Comparison of ENCODE assay signal across 2 worm cellular contexts in genomic region chrIII:12611414-12611813, ce11.
A peak's percentile ranks its signal among the peaks of the same experiment; 100 is the strongest.
TF ChIP-seq lines count a peak whose summit lies in the region.

No protein-coding gene starts in this region.

TF ChIP-seq in whole organism, L1 larva, 84 proteins besides CTCF, POLR2A, EP300 and RAD21:
- no peak for TF ChIP-seq efl-1 (optimal IDR thresholded peaks at IDR 0.05; lab: Kevin White, UChicago)
- TF ChIP-seq efl-1 (GFP tag; optimal IDR thresholded peaks at IDR 0.05 in 1 of 2; lab: Kevin White, UChicago), result no peak
- peak; percentile 18 for TF ChIP-seq dsc-1 (tag; optimal IDR thresholded peaks at IDR 0.05; lab: Kevin White, UChicago)
- no peak for TF ChIP-seq isw-1 (GFP tag; IDR thresholded peaks at IDR 0.05; lab: Robert Waterston, UW)
- TF ChIP-seq ama-1 (optimal IDR thresholded peaks at IDR 0.05; lab: Kevin White, UChicago), result no peak
TF ChIP-seq in whole organism, L1 larva: peak in this region for 1.

TF ChIP-seq in whole organism, mixed stage, embryonic, 35 proteins besides CTCF, POLR2A, EP300 and RAD21:
- TF ChIP-seq hlh-1 (tag; optimal IDR thresholded peaks at IDR 0.05; lab: Kevin White, UChicago), result no peak
- peak; percentile 82 for TF ChIP-seq lin-32 (GFP tag; optimal IDR thresholded peaks at IDR 0.05; lab: Kevin White, UChicago)
- no peak for TF ChIP-seq mls-2 (tag; optimal IDR thresholded peaks at IDR 0.05; lab: Kevin White, UChicago)
- no peak for TF ChIP-seq lsy-2 (tag; optimal IDR thresholded peaks at IDR 0.05; lab: Kevin White, UChicago)
- TF ChIP-seq tbx-8 (GFP tag; optimal IDR thresholded peaks at IDR 0.05; lab: Kevin White, UChicago), result no peak
- TF ChIP-seq M03D4.4 (tag; optimal IDR thresholded peaks at IDR 0.05; lab: Kevin White, UChicago), result no peak
- TF ChIP-seq bed-3 (GFP tag; optimal IDR thresholded peaks at IDR 0.05; lab: Kevin White, UChicago), result no peak
- TF ChIP-seq mep-1 (tag; optimal IDR thresholded peaks at IDR 0.05; lab: Kevin White, UChicago), result no peak
- TF ChIP-seq nhr-76 (tag; optimal IDR thresholded peaks at IDR 0.05; lab: Kevin White, UChicago), result no peak
- TF ChIP-seq zip-8 (tag; optimal IDR thresholded peaks at IDR 0.05; lab: Kevin White, UChicago), result no peak
- TF ChIP-seq drap-1 (GFP tag; optimal IDR thresholded peaks at IDR 0.05; lab: Kevin White, UChicago), result no peak
- peak; percentile 81 for TF ChIP-seq nhr-2 (tag; optimal IDR thresholded peaks at IDR 0.05; lab: Kevin White, UChicago)
- no peak for TF ChIP-seq lin-13 (tag; optimal IDR thresholded peaks at IDR 0.05; lab: Kevin White, UChicago)
- TF ChIP-seq nhr-12 (tag; optimal IDR thresholded peaks at IDR 0.05; lab: Kevin White, UChicago), result no peak
- TF ChIP-seq cnd-1 (tag; optimal IDR thresholded peaks at IDR 0.05; lab: Kevin White, UChicago), result peak; percentile 96
- no peak for TF ChIP-seq snpc-4 (tag; optimal IDR thresholded peaks at IDR 0.05; lab: Kevin White, UChicago)
- TF ChIP-seq ceh-39 (tag; optimal IDR thresholded peaks at IDR 0.05; lab: Kevin White, UChicago), result no peak
- no peak for TF ChIP-seq ces-1 (GFP tag; optimal IDR thresholded peaks at IDR 0.05; lab: Kevin White, UChicago)
- TF ChIP-seq flh-1 (GFP tag; optimal IDR thresholded peaks at IDR 0.05; lab: Kevin White, UChicago), result no peak
